Fruit fly (Drosophila melanogaster): ENCODE data around the gene Idi.
A peak's percentile ranks its signal among the peaks of the same experiment; 100 is the strongest.

Idi gene

DNA sequence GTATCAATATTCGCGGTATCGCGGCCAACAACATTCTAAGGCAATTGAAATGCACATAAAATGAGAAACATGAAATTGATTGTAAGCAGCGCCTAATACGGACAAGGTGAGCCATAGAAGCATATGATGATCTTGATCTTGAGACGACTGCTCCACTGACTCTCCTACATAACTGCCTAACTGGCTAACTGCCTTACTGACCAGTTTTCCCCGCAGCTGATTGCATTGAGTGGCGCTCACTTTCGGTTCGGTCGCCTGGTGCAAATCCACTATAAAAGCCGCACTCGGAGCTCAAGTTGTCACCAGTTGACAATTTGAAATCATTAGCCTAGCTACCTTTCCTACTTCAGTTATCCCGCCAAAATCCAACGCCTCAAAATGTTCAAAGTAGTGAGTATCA is 13.0 kb downstream of the Idi start, which contains the start of gene CG17298:
CG17298 (plus strand) TSS at position 301 of the 400 bp plus-strand sequence.
- no peak for TF ChIP-seq CG14711 (tag; optimal IDR thresholded peaks at IDR 0.05)
- no peak for TF ChIP-seq bab1 (GFP tag; optimal IDR thresholded peaks at IDR 0.05)
- no peak for TF ChIP-seq CG7045 (GFP tag; optimal IDR thresholded peaks at IDR 0.05)
- no peak for TF ChIP-seq CG5204 (GFP tag; optimal IDR thresholded peaks at IDR 0.05)
- no peak for TF ChIP-seq CG7101 (tag; optimal IDR thresholded peaks at IDR 0.05)
- TF ChIP-seq ovo (GFP tag; optimal IDR thresholded peaks at IDR 0.05), result no peak
- no peak for TF ChIP-seq CG1620 (GFP tag; optimal IDR thresholded peaks at IDR 0.05)
- no peak for TF ChIP-seq pad (GFP tag; optimal IDR thresholded peaks at IDR 0.05)
- no peak for TF ChIP-seq Hr96 (GFP tag; optimal IDR thresholded peaks at IDR 0.05)
- TF ChIP-seq kay (GFP tag; ENCODE audit: borderline replicate concordance), result no peak
- no peak for TF ChIP-seq Mnt (GFP tag; optimal IDR thresholded peaks at IDR 0.05)
- TF ChIP-seq Clk (GFP tag; optimal IDR thresholded peaks at IDR 0.05), result no peak
- TF ChIP-seq CG12768 (GFP tag; optimal IDR thresholded peaks at IDR 0.05), result no peak
- TF ChIP-seq cic (GFP tag; optimal IDR thresholded peaks at IDR 0.05), result no peak
- TF ChIP-seq Crg-1 (GFP tag; optimal IDR thresholded peaks at IDR 0.05), result no peak

DNA sequence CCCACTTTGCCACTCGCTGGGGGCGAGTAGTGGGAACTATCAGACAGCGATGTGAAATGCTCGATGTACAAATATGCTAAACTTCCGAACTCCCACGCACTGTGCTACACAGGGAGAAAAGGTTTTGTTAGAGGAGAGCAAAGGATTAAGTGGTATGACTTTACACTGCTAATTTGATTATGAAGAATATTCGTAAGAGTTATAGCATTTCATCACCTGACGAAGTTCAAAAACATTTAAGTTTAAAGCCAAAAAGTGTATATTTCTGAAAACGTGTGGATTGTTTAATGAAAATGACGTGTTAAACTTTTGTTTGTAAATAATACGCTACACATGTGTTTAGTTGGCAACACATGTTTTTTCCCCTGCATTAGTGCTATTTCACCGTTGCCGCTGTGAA is 18.5 kb downstream of the Idi start:
- no peak for TF ChIP-seq CG7101 (tag; optimal IDR thresholded peaks at IDR 0.05)
- no peak for TF ChIP-seq CG7045 (GFP tag; optimal IDR thresholded peaks at IDR 0.05)
- no peak for TF ChIP-seq CG1620 (GFP tag; optimal IDR thresholded peaks at IDR 0.05)
- no peak for TF ChIP-seq tj (GFP tag; optimal IDR thresholded peaks at IDR 0.05)
- no peak for TF ChIP-seq CG12768 (GFP tag; optimal IDR thresholded peaks at IDR 0.05)
- TF ChIP-seq CG33017 (tag; optimal IDR thresholded peaks at IDR 0.05), result no peak
- no peak for TF ChIP-seq CG14711 (tag; optimal IDR thresholded peaks at IDR 0.05)
- no peak for TF ChIP-seq pad (GFP tag; optimal IDR thresholded peaks at IDR 0.05)

DNA sequence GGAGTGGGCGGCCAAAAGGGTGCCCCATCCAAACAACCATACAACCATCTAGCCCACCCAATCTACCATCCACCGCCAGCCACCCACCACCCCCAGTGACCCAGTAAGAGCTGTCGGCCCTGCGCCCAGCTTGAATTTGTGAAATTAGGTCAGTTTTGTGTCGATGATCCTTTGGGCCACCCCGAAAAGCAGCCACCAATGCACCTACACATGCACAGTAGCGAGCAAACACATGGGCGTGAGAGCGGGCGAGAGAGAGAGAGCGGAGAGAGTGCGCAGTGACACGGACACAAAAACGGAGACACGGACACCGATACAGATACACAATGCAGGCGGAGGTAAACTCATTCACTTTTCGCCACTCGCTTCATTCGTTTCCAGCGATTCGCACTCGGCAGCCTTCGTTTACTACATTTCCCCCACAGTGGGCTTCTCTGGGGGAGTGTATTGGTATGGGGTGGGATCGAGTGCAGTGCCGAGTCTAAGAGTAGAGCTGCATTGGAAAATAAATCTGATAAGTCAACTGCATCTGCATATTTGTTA is 19.2 kb downstream of the Idi start:
- TF ChIP-seq CG33017 (tag; optimal IDR thresholded peaks at IDR 0.05) (no peak), CG5204 (GFP tag; optimal IDR thresholded peaks at IDR 0.05) (no peak), toe (GFP tag; optimal IDR thresholded peaks at IDR 0.05) (no peak), ovo (GFP tag; optimal IDR thresholded peaks at IDR 0.05) (no peak), CG14711 (tag; optimal IDR thresholded peaks at IDR 0.05) (no peak), CG11617 (GFP tag; optimal IDR thresholded peaks at IDR 0.05) (no peak), CG1620 (GFP tag; optimal IDR thresholded peaks at IDR 0.05) (no peak), cnc (optimal IDR thresholded peaks at IDR 0.05) (no peak), cic (GFP tag; optimal IDR thresholded peaks at IDR 0.05) (no peak), CG7045 (GFP tag; optimal IDR thresholded peaks at IDR 0.05) (no peak), tj (GFP tag; optimal IDR thresholded peaks at IDR 0.05) (no peak), CG7101 (tag; optimal IDR thresholded peaks at IDR 0.05) (no peak)

DNA sequence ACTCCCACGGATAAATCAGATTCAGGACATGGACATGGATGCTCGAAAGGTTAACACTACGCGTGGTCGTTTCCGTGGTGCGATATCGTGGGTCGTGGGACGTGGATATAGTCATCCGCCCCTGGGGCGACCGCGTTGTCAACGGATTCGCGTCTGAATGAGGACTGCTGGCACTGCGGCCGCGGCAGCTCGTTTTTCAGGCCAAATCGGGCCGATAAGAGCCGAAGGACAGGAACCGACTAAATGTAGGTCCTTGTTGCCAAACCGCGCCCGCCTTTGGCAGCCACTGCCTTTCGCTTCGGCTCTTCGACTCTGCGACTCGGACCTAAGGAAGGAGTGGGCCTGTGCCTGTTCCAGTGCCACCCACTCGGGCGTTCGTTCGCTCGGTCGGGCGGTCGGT is 23.9 kb downstream of the Idi start, which contains the start of gene SIFaR:
SIFaR (minus strand) TSS at position 166 of the 400 bp plus-strand sequence.
- TF ChIP-seq CG12768 (GFP tag; optimal IDR thresholded peaks at IDR 0.05) (no peak), ovo (GFP tag; optimal IDR thresholded peaks at IDR 0.05) (no peak), CG7045 (GFP tag; optimal IDR thresholded peaks at IDR 0.05) (no peak), Crg-1 (GFP tag; optimal IDR thresholded peaks at IDR 0.05) (no peak), CG14711 (tag; optimal IDR thresholded peaks at IDR 0.05) (no peak), CG7101 (tag; optimal IDR thresholded peaks at IDR 0.05) (no peak), toe (GFP tag; optimal IDR thresholded peaks at IDR 0.05) (no peak), tj (GFP tag; optimal IDR thresholded peaks at IDR 0.05) (no peak), cnc (optimal IDR thresholded peaks at IDR 0.05) (no peak), pad (GFP tag; optimal IDR thresholded peaks at IDR 0.05) (no peak), CG5204 (GFP tag; optimal IDR thresholded peaks at IDR 0.05) (no peak)

DNA sequence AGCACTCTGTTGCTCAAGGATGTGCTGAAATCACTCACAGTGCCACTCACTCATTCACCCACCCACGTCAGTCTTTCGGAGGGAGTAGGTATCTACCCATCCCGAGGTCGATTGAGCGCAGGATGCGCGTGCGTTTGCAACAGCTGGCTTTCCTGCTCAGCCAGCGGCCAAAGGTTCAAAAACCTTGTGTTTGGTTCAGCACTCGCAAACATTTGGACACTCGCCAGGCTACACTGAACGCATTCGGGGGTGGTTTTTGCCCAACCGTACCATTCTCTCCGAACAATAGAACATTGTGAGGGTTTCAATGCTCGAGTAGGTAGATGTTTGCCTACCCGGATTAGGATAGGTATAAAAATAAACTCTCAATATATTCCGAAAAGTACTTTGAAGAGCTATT is 25.1 kb downstream of the Idi start:
- TF ChIP-seq ovo (GFP tag; optimal IDR thresholded peaks at IDR 0.05) (no peak), CG7101 (tag; optimal IDR thresholded peaks at IDR 0.05) (no peak), CG1620 (GFP tag; optimal IDR thresholded peaks at IDR 0.05) (no peak), cnc (optimal IDR thresholded peaks at IDR 0.05) (no peak), Hr96 (GFP tag; optimal IDR thresholded peaks at IDR 0.05) (no peak), CG7045 (GFP tag; optimal IDR thresholded peaks at IDR 0.05) (peak; percentile 31), CG33017 (tag; optimal IDR thresholded peaks at IDR 0.05) (no peak), toe (GFP tag; optimal IDR thresholded peaks at IDR 0.05) (peak; percentile 11), pad (GFP tag; optimal IDR thresholded peaks at IDR 0.05) (no peak), CG5204 (GFP tag; optimal IDR thresholded peaks at IDR 0.05) (no peak), bab1 (GFP tag; optimal IDR thresholded peaks at IDR 0.05) (no peak), cic (GFP tag; optimal IDR thresholded peaks at IDR 0.05) (no peak), Clk (GFP tag; optimal IDR thresholded peaks at IDR 0.05) (peak; percentile 2), Crg-1 (GFP tag; optimal IDR thresholded peaks at IDR 0.05) (no peak)

DNA sequence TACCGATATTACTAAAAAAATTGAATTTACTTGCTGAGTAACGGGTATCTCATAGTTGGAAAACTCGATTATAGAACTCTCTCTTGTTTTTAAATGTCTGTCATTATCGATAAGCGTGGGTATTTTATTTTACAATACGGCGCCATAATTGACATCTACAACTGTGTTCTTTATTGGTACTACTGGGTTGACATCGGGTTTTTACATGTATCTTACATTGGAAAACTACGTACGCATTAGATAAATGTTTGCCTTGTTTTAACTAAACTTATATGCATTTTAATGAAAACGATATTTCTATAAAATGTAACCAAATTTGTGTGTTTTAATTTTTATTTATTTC is 25.7 kb downstream of the Idi start:
- no peak for TF ChIP-seq toe (GFP tag; optimal IDR thresholded peaks at IDR 0.05)
- TF ChIP-seq bab1 (GFP tag; optimal IDR thresholded peaks at IDR 0.05), result peak; percentile 36

DNA sequence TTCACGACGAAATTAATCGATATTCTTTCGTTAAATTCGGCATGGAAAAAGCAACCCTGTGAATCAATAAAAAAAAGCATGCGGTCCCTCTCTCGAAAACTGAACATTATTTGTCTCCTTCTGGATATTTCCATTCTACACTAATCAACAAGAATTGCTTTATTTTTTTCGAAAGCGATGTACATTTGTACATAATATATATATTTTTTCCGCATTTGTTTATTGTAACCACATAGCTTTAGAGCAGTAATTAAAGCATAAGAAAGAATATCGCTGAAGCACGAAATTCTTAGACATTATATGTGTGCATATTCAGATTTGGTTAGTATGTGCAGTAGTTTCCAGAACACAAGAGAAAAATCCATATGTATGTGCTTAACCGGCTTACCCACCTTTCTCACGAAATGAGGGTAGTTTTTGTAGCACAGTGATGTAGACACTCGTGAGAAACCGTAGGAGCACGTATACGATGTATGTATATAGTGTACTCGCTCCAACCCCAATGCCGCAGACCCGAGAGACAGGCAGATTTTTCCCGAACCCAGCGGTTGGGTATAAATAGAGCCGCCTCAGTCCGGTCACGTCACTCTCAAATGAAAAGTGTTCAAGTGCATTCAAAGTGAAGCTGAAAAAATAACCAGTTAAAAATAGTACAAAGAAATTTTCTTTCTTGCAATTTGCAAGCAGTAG is 26.3 kb downstream of the Idi start:
- TF ChIP-seq Crg-1 (GFP tag; optimal IDR thresholded peaks at IDR 0.05), result peak; percentile 70
- peak; percentile 99 for TF ChIP-seq kay (GFP tag; ENCODE audit: borderline replicate concordance)
- TF ChIP-seq CG7045 (GFP tag; optimal IDR thresholded peaks at IDR 0.05), result peak; percentile 90
- TF ChIP-seq tj (GFP tag; optimal IDR thresholded peaks at IDR 0.05), result peak; percentile 37
- peak; percentile 63 for TF ChIP-seq Clk (GFP tag; optimal IDR thresholded peaks at IDR 0.05)
- no peak for TF ChIP-seq cnc (optimal IDR thresholded peaks at IDR 0.05)
- TF ChIP-seq CG12768 (GFP tag; optimal IDR thresholded peaks at IDR 0.05), result peak; percentile 93
- peak; percentile 91 for TF ChIP-seq CG5204 (GFP tag; optimal IDR thresholded peaks at IDR 0.05)
- peak; percentile 52 for TF ChIP-seq Mnt (GFP tag; optimal IDR thresholded peaks at IDR 0.05)
- TF ChIP-seq CG1620 (GFP tag; optimal IDR thresholded peaks at IDR 0.05), result no peak
- peak; percentile 92 for TF ChIP-seq CG11617 (GFP tag; optimal IDR thresholded peaks at IDR 0.05)
- TF ChIP-seq Hr96 (GFP tag; optimal IDR thresholded peaks at IDR 0.05), result peak; percentile 10
- TF ChIP-seq CG14711 (tag; optimal IDR thresholded peaks at IDR 0.05), result peak; percentile 87
- peak; percentile 82 for TF ChIP-seq CG7101 (tag; optimal IDR thresholded peaks at IDR 0.05)
- TF ChIP-seq pad (GFP tag; optimal IDR thresholded peaks at IDR 0.05), result peak; percentile 84
- TF ChIP-seq CG33017 (tag; optimal IDR thresholded peaks at IDR 0.05), result peak; percentile 87
- peak; percentile 57 for TF ChIP-seq bab1 (GFP tag; optimal IDR thresholded peaks at IDR 0.05)
- TF ChIP-seq ovo (GFP tag; optimal IDR thresholded peaks at IDR 0.05), result peak; percentile 82
- peak; percentile 45 for TF ChIP-seq cic (GFP tag; optimal IDR thresholded peaks at IDR 0.05)
- peak; percentile 78 for TF ChIP-seq toe (GFP tag; optimal IDR thresholded peaks at IDR 0.05)
